Worm (Caenorhabditis elegans): ENCODE results near the gene ldb-1.

ldb-1 gene

DNA sequence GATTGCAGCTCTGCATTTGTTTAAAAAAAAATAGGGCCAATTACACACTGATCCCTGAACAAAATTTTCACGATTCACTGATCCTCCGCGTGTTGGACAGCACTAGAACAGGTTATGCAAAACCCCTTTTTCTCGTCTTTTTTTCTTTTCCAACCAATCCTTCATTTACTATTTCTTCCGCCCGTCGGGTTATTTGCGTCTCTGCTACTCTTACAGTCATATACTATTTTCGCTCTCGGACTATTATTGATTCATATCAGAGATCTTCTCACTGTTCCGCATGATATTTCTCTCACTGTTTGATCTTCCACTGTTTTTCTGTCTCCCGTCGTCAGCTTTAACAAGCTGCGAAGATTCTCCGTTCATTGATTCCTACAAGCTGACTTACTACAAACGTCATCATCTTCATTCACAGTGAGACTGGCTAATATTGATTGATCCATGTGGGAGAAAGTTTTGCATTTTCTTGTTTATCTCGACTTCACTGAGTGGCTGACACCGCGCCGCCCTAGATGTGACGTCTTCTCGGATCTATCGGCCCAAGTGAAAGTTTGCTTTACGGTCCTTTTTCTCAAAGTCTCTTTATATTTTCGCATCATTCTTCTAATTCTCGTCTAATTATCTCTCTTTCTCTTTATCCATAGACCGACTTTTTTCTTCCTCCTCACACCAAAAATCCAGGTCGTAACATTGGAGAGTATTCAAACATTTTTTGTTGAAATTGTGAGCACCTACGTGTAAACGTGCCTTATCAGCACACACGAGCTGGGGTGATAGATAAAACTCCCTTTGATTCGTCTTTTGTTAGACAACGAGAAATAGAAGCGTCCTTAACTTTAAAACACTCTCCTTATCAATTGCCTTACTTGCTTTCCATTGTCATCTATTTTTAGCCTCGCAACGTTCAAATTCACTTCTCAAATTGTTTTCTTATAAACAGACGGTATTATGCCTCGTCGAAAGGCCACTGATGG is 7.7 kb downstream of the ldb-1 start:
- no peak for TF ChIP-seq zag-1 (tag; optimal IDR thresholded peaks at IDR 0.05)
- no peak for TF ChIP-seq skn-1 (tag; optimal IDR thresholded peaks at IDR 0.05)
- TF ChIP-seq madf-5 (GFP tag; IDR thresholded peaks at IDR 0.05): no peak
- no peak for TF ChIP-seq T26A8.4 (GFP tag; IDR thresholded peaks at IDR 0.05)
- TF ChIP-seq mxl-3 (GFP tag; optimal IDR thresholded peaks at IDR 0.05): peak; percentile 11
- TF ChIP-seq lin-1 (GFP tag; IDR thresholded peaks at IDR 0.05): no peak
- TF ChIP-seq nhr-25 (tag; optimal IDR thresholded peaks at IDR 0.05; ENCODE audit: borderline replicate concordance, insufficient read depth): no peak
- TF ChIP-seq duxl-1 (tag; optimal IDR thresholded peaks at IDR 0.05; ENCODE audit: poor library complexity): no peak
- no peak for TF ChIP-seq lir-3 (tag; optimal IDR thresholded peaks at IDR 0.05)
- TF ChIP-seq dmd-9 (GFP tag; IDR thresholded peaks at IDR 0.05): no peak
- no peak for TF ChIP-seq daf-19 (GFP tag; conservative IDR thresholded peaks at IDR 0.05)
- no peak for TF ChIP-seq ZK337.2 (GFP tag; IDR thresholded peaks at IDR 0.05)
- no peak for TF ChIP-seq snpc-4 (tag; optimal IDR thresholded peaks at IDR 0.05)
- no peak for TF ChIP-seq F10B5.3 (tag; optimal IDR thresholded peaks at IDR 0.05)
- no peak for TF ChIP-seq nhr-6 (tag; optimal IDR thresholded peaks at IDR 0.05)
- TF ChIP-seq sdz-12 (GFP tag; optimal IDR thresholded peaks at IDR 0.05): no peak
- no peak for TF ChIP-seq F49E8.2 (tag; optimal IDR thresholded peaks at IDR 0.05; ENCODE audit: borderline replicate concordance)
- TF ChIP-seq nhr-48 (tag; optimal IDR thresholded peaks at IDR 0.05): peak; percentile 42
- no peak for TF ChIP-seq hmg-1.1 (GFP tag; IDR thresholded peaks at IDR 0.05)
- no peak for TF ChIP-seq zip-11 (GFP tag; IDR thresholded peaks at IDR 0.05)
- TF ChIP-seq jun-1 (tag; optimal IDR thresholded peaks at IDR 0.05): no peak
- TF ChIP-seq nhr-77 (tag; optimal IDR thresholded peaks at IDR 0.05): no peak
- no peak for TF ChIP-seq unc-130 (GFP tag; optimal IDR thresholded peaks at IDR 0.05)
- no peak for TF ChIP-seq rbr-2 (tag; optimal IDR thresholded peaks at IDR 0.05)
- peak; percentile 3 for TF ChIP-seq nhr-28 (tag; optimal IDR thresholded peaks at IDR 0.05)
- no peak for TF ChIP-seq F26F4.8 (GFP tag; conservative IDR thresholded peaks at IDR 0.05)
- TF ChIP-seq madf-9 (GFP tag; conservative IDR thresholded peaks at IDR 0.05): no peak
- no peak for TF ChIP-seq ama-1 (optimal IDR thresholded peaks at IDR 0.05)
- TF ChIP-seq T20F7.1 (GFP tag; optimal IDR thresholded peaks at IDR 0.05): no peak
- no peak for TF ChIP-seq ZK546.5 (tag; optimal IDR thresholded peaks at IDR 0.05)
- TF ChIP-seq spr-3 (GFP tag; optimal IDR thresholded peaks at IDR 0.05): no peak
- TF ChIP-seq lin-13 (GFP tag; optimal IDR thresholded peaks at IDR 0.05): no peak
- no peak for TF ChIP-seq arid-1 (GFP tag; conservative IDR thresholded peaks at IDR 0.05)
- TF ChIP-seq dpl-1 (GFP tag; optimal IDR thresholded peaks at IDR 0.05): no peak
- no peak for TF ChIP-seq hif-1 (tag; optimal IDR thresholded peaks at IDR 0.05)
- no peak for TF ChIP-seq nhr-11 (tag; optimal IDR thresholded peaks at IDR 0.05)
- no peak for TF ChIP-seq snpc-1.2 (GFP tag; IDR thresholded peaks at IDR 0.05)
- TF ChIP-seq nhr-76 (tag; optimal IDR thresholded peaks at IDR 0.05): no peak
- TF ChIP-seq lin-38 (GFP tag; IDR thresholded peaks at IDR 0.05): no peak
- no peak for TF ChIP-seq zfp-2 (tag; optimal IDR thresholded peaks at IDR 0.05)
- no peak for TF ChIP-seq zip-2 (tag; optimal IDR thresholded peaks at IDR 0.05)
- TF ChIP-seq ztf-7 (tag; optimal IDR thresholded peaks at IDR 0.05): no peak
- TF ChIP-seq pqm-1 (tag; optimal IDR thresholded peaks at IDR 0.05): peak; percentile 80
- TF ChIP-seq tra-1 (GFP tag; IDR thresholded peaks at IDR 0.05): no peak
- TF ChIP-seq nhr-42 (GFP tag; IDR thresholded peaks at IDR 0.05): no peak
- no peak for TF ChIP-seq php-3 (GFP tag; IDR thresholded peaks at IDR 0.05)
- no peak for TF ChIP-seq ctbp-1 (GFP tag; IDR thresholded peaks at IDR 0.05)
- TF ChIP-seq cey-2 (tag; optimal IDR thresholded peaks at IDR 0.05; ENCODE audit: borderline replicate concordance, insufficient read depth): no peak
- no peak for TF ChIP-seq nhr-111 (GFP tag; optimal IDR thresholded peaks at IDR 0.05)
- TF ChIP-seq mdt-29 (GFP tag; IDR thresholded peaks at IDR 0.05): no peak
